Worm (Caenorhabditis elegans) whole organism, mixed stage, embryonic: Measurements from ENCODE around the gene K02E2.11.

ENCODE experiments used
- M03D4.4 ChIP-seq: sonication (generic microtip); optimal IDR thresholded peaks from 2 replicates; lab custom pipeline; 2017; ENCODE audit warnings: mild to moderate bottlenecking, missing genetic modification characterization, missing compliant biosample characterization
- bed-3 ChIP-seq: fragments of 200-800 bp; sonication (Bioruptor generic); optimal IDR thresholded peaks from 3 replicates; lab custom pipeline; 2018; ENCODE audit warnings: mild to moderate bottlenecking, missing genetic modification characterization, moderate library complexity, missing compliant biosample characterization
- blmp-1 ChIP-seq: fragments of 150-350 bp; optimal IDR thresholded peaks from 2 replicates; lab custom pipeline; 2014; ENCODE audit warnings: missing biosample characterization, missing genetic modification characterization
- ceh-39 ChIP-seq: fragments of 150-350 bp; optimal IDR thresholded peaks from 2 replicates; lab custom pipeline; 2014; ENCODE audit warnings: missing biosample characterization, missing genetic modification characterization
- ceh-43 ChIP-seq: fragments of 200-800 bp; sonication (Bioruptor generic); optimal IDR thresholded peaks from 2 replicates; lab custom pipeline; 2018; ENCODE audit warnings: mild to moderate bottlenecking, missing genetic modification characterization, moderate library complexity, missing compliant biosample characterization
- ceh-83 ChIP-seq: fragments of 200-800 bp; sonication (Bioruptor generic); optimal IDR thresholded peaks from 2 replicates; lab custom pipeline; 2018; ENCODE audit warnings: mild to moderate bottlenecking, missing genetic modification characterization, missing compliant biosample characterization
- ces-1 ChIP-seq: fragments of 150-350 bp; optimal IDR thresholded peaks from 2 replicates; lab custom pipeline; 2014; ENCODE audit warnings: missing biosample characterization, missing genetic modification reagents, missing genetic modification characterization
- cnd-1 ChIP-seq: fragments of 200-800 bp; sonication (Bioruptor generic); optimal IDR thresholded peaks from 2 replicates; lab custom pipeline; 2018; ENCODE audit warnings: mild to moderate bottlenecking, missing genetic modification characterization, missing compliant biosample characterization
- drap-1 ChIP-seq: fragments of 200-800 bp; sonication (Bioruptor generic); optimal IDR thresholded peaks from 3 replicates; lab custom pipeline; 2018; ENCODE audit warnings: mild to moderate bottlenecking, missing genetic modification characterization, missing compliant biosample characterization
- elt-1 ChIP-seq: sonication (generic microtip); optimal IDR thresholded peaks from 2 replicates; lab custom pipeline; 2017; ENCODE audit warnings: missing genetic modification characterization, mild to moderate bottlenecking, missing compliant biosample characterization, antibody characterized with exemption, moderate library complexity, borderline replicate concordance; ENCODE audit not compliant: insufficient read depth
- elt-3 ChIP-seq: fragments of 150-350 bp; optimal IDR thresholded peaks from 2 replicates; lab custom pipeline; 2014; ENCODE audit warnings: missing biosample characterization, missing genetic modification characterization
- flh-1 ChIP-seq: fragments of 200-800 bp; sonication (Bioruptor generic); optimal IDR thresholded peaks from 2 replicates; lab custom pipeline; 2018; ENCODE audit warnings: mild to moderate bottlenecking, missing genetic modification characterization, moderate library complexity, missing compliant biosample characterization
- ham-2 ChIP-seq: fragments of 200-800 bp; sonication (Bioruptor generic); optimal IDR thresholded peaks from 2 replicates; lab custom pipeline; 2018; ENCODE audit warnings: mild to moderate bottlenecking, missing genetic modification characterization, missing compliant biosample characterization
- hlh-1 ChIP-seq: fragments of 150-350 bp; optimal IDR thresholded peaks from 2 replicates; lab custom pipeline; 2014; ENCODE audit warnings: missing biosample characterization, missing genetic modification reagents, missing genetic modification characterization
- lin-13 ChIP-seq: fragments of 150-350 bp; optimal IDR thresholded peaks from 2 replicates; lab custom pipeline; 2014; ENCODE audit warnings: missing biosample characterization, missing genetic modification characterization
- lin-32 ChIP-seq: fragments of 200-800 bp; sonication (Bioruptor generic); optimal IDR thresholded peaks from 2 replicates; lab custom pipeline; 2018; ENCODE audit warnings: mild to moderate bottlenecking, missing genetic modification characterization, missing compliant biosample characterization
- lsy-2 ChIP-seq: fragments of 150-350 bp; optimal IDR thresholded peaks from 2 replicates; lab custom pipeline; 2014; ENCODE audit warnings: missing biosample characterization, missing genetic modification characterization
- mab-5 ChIP-seq: fragments of 150-350 bp; optimal IDR thresholded peaks from 2 replicates; lab custom pipeline; 2014; ENCODE audit warnings: missing biosample characterization, missing genetic modification characterization
- mep-1 ChIP-seq: fragments of 150-350 bp; optimal IDR thresholded peaks from 2 replicates; lab custom pipeline; 2017; ENCODE audit warnings: missing biosample characterization, missing genetic modification reagents, missing genetic modification characterization, inconsistent platforms
- mls-2 ChIP-seq: sonication (generic microtip); optimal IDR thresholded peaks from 2 replicates; lab custom pipeline; 2016; ENCODE audit warnings: mild to moderate bottlenecking, missing genetic modification characterization, moderate library complexity, missing compliant biosample characterization
- nhr-12 ChIP-seq: fragments of 150-350 bp; optimal IDR thresholded peaks from 2 replicates; lab custom pipeline; 2014; ENCODE audit warnings: missing biosample characterization, missing genetic modification characterization
- nhr-2 ChIP-seq: fragments of 150-350 bp; optimal IDR thresholded peaks from 2 replicates; lab custom pipeline; 2014; ENCODE audit warnings: missing biosample characterization, missing genetic modification characterization
- nhr-237 ChIP-seq: fragments of 150-350 bp; optimal IDR thresholded peaks from 2 replicates; lab custom pipeline; 2014; ENCODE audit warnings: missing biosample characterization, missing genetic modification characterization
- nhr-28 ChIP-seq: fragments of 150-350 bp; optimal IDR thresholded peaks from 2 replicates; lab custom pipeline; 2014; ENCODE audit warnings: missing biosample characterization, missing genetic modification characterization
- nhr-76 ChIP-seq: sonication (generic microtip); optimal IDR thresholded peaks from 2 replicates; lab custom pipeline; 2017; ENCODE audit warnings: missing biosample characterization, missing genetic modification characterization
- pha-4 ChIP-seq: fragments of 150-350 bp; optimal IDR thresholded peaks from 2 replicates; lab custom pipeline; 2018; ENCODE audit warnings: missing biosample characterization, missing genetic modification reagents, missing genetic modification characterization
- sem-2 ChIP-seq: fragments of 200-800 bp; sonication (Bioruptor generic); optimal IDR thresholded peaks from 2 replicates; lab custom pipeline; 2018; ENCODE audit warnings: mild to moderate bottlenecking, missing genetic modification characterization, missing compliant biosample characterization
- snpc-4 ChIP-seq: fragments of 150-350 bp; optimal IDR thresholded peaks from 2 replicates; lab custom pipeline; 2014; ENCODE audit warnings: missing biosample characterization, missing genetic modification characterization
- sptf-1 ChIP-seq: sonication (generic microtip); optimal IDR thresholded peaks from 2 replicates; lab custom pipeline; 2017; ENCODE audit warnings: mild to moderate bottlenecking, missing genetic modification characterization, moderate library complexity, missing compliant biosample characterization
- tbx-8 ChIP-seq: fragments of 200-800 bp; sonication (Bioruptor generic); optimal IDR thresholded peaks from 2 replicates; lab custom pipeline; 2018; ENCODE audit warnings: mild to moderate bottlenecking, missing genetic modification characterization, moderate library complexity, missing compliant biosample characterization
- unc-120 ChIP-seq: sonication (generic microtip); optimal IDR thresholded peaks from 2 replicates; lab custom pipeline; 2017; ENCODE audit warnings: missing genetic modification characterization, missing compliant biosample characterization; ENCODE audit not compliant: poor library complexity, severe bottlenecking
- unc-39 ChIP-seq: fragments of 150-350 bp; optimal IDR thresholded peaks from 2 replicates; lab custom pipeline; 2014; ENCODE audit warnings: missing biosample characterization, missing genetic modification characterization
- unc-62 ChIP-seq: fragments of 150-350 bp; optimal IDR thresholded peaks from 2 replicates; lab custom pipeline; 2014; ENCODE audit warnings: missing biosample characterization, missing genetic modification reagents, missing genetic modification characterization
- zip-8 ChIP-seq: fragments of 150-350 bp; optimal IDR thresholded peaks from 2 replicates; lab custom pipeline; 2014; ENCODE audit warnings: missing biosample characterization, missing genetic modification characterization
- ztf-11 ChIP-seq: fragments of 150-350 bp; optimal IDR thresholded peaks from 2 replicates; lab custom pipeline; 2014; ENCODE audit warnings: missing biosample characterization, missing genetic modification characterization

Gene K02E2.11

DNA sequence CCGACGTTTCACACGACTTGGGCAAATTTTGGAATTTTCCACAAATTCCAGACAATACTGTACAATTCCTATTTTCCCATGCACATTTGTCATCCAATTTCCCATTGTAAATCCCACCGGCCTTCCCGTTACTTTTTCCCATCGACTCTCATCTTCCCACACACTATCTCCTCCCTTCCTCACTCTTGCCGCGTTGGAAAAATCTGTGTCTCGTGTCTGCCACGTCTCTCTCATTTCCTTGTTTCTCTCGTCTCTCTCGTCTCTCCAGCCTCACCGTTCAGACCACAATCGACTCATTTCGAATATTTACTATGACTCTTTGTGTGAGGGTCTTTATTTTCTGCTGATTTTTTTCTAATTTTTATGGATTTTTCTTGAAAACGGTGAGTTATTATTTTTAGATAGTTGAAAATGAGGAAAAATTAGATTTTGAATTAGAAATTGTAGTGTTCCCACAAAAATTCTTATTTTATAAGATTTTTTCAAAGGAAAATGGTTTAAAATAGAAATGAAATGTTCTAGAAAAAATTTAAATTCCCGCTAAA, at the start of gene K02E2.11:
K02E2.11 (plus strand) TSS at position 251 of the 545 bp plus-strand sequence.
- peak; percentile 49 for TF ChIP-seq drap-1 (GFP tag; lab: Kevin White, UChicago)
- TF ChIP-seq M03D4.4 (tag; lab: Kevin White, UChicago) = no peak
- TF ChIP-seq unc-39 = no peak
- TF ChIP-seq mls-2 = no peak
- TF ChIP-seq hlh-1 (tag; lab: Kevin White, UChicago) = peak; percentile 58
- TF ChIP-seq pha-4 (tag; lab: Kevin White, UChicago) = peak; percentile 46
- no peak for TF ChIP-seq unc-120 (tag; lab: Kevin White, UChicago)
- TF ChIP-seq sptf-1 (tag; lab: Kevin White, UChicago) = no peak
- TF ChIP-seq flh-1 (GFP tag; lab: Kevin White, UChicago) = no peak
- no peak for TF ChIP-seq ceh-43
- no peak for TF ChIP-seq blmp-1 (tag; lab: Kevin White, UChicago)
- no peak for TF ChIP-seq mep-1 (tag; lab: Kevin White, UChicago)
- no peak for TF ChIP-seq mab-5 (tag; lab: Kevin White, UChicago)
- TF ChIP-seq lin-32 (GFP tag; lab: Kevin White, UChicago) = no peak
- peak; percentile 37 for TF ChIP-seq unc-62 (GFP tag; lab: Kevin White, UChicago)
- no peak for TF ChIP-seq snpc-4 (tag; lab: Kevin White, UChicago)
- TF ChIP-seq ztf-11 (tag; lab: Kevin White, UChicago) = no peak
- peak; percentile 42 for TF ChIP-seq ces-1 (GFP tag; lab: Kevin White, UChicago)
- no peak for TF ChIP-seq sem-2 (GFP tag; lab: Kevin White, UChicago)
- peak; percentile 53 for TF ChIP-seq ceh-39 (tag; lab: Kevin White, UChicago)
- no peak for TF ChIP-seq zip-8 (tag; lab: Kevin White, UChicago)
- no peak for TF ChIP-seq nhr-12 (tag; lab: Kevin White, UChicago)
- no peak for TF ChIP-seq elt-1 (tag; lab: Kevin White, UChicago)
- no peak for TF ChIP-seq nhr-76 (tag; lab: Kevin White, UChicago)
- no peak for TF ChIP-seq lsy-2 (tag; lab: Kevin White, UChicago)
- TF ChIP-seq ceh-83 (GFP tag; lab: Kevin White, UChicago) = no peak
- TF ChIP-seq bed-3 (GFP tag; lab: Kevin White, UChicago) = no peak
- peak; percentile 0 for TF ChIP-seq nhr-237 (tag; lab: Kevin White, UChicago)
- no peak for TF ChIP-seq elt-3
- TF ChIP-seq cnd-1 (tag; lab: Kevin White, UChicago) = no peak
- TF ChIP-seq ham-2 = no peak
- TF ChIP-seq nhr-28 = no peak
- no peak for TF ChIP-seq tbx-8 (GFP tag; lab: Kevin White, UChicago)
- TF ChIP-seq nhr-2 = no peak
- TF ChIP-seq lin-13 = peak; percentile 13

- TF ChIP-seq lsy-2 (tag; lab: Kevin White, UChicago) (no peak), blmp-1 (tag; lab: Kevin White, UChicago) (no peak), nhr-12 (tag; lab: Kevin White, UChicago) (no peak), M03D4.4 (tag; lab: Kevin White, UChicago) (no peak), ham-2 (no peak), ztf-11 (tag; lab: Kevin White, UChicago) (no peak), unc-39 (no peak), flh-1 (GFP tag; lab: Kevin White, UChicago) (no peak), elt-3 (no peak), mab-5 (tag; lab: Kevin White, UChicago) (no peak), sem-2 (GFP tag; lab: Kevin White, UChicago) (no peak), zip-8 (tag; lab: Kevin White, UChicago) (no peak)
Observed at ce11 chrV:20335264-20335663, 47.9 kb upstream of the K02E2.11 start, which contains the start of gene Y38H6A.5. TSS of gene Y38H6A.5 (minus strand) at chrV:20335364.

ce11 chrV:20338020-20338419, 45.1 kb upstream of the K02E2.11 start:
- TF ChIP-seq ces-1 (GFP tag; lab: Kevin White, UChicago) (peak; percentile 76), flh-1 (GFP tag; lab: Kevin White, UChicago) (no peak)
